Fruit fly (Drosophila melanogaster): ENCODE measurements around the gene CG15731.
A peak's percentile ranks its signal among the peaks of the same experiment; 100 is the strongest.

Gene CG15731

DNA sequence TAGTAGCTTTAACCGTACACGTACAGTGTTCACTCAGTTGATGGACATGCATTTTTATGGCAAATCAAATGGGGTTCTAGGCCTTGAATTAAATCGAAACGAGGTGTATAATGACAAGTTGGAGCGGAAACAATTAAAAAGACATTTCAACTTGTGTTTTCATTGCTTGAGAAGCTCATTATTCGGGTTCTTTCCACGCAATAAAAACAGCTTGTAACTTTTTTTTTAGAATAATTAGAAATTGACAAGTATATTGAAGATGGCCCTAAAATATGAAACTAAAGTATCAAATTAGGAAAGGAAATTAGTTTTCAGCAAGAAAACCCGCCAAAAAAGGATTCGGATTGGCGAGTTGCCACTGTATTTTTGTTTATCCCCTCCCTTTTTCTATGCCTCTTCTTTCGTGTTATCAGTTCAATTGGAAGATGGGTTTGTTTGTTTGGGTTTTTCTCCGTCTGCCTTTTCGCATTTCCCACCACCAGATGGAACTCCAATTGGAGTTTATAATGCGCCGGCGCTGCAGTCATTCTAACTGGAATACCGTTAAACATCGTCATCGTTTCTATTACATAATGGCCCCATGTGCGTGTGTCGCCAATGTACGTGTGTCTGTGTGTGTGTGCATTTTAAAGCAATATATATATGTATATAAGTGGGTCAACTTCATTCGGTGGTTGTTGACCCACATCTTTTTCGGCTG, 9.1 kb upstream of the CG15731 start (continued):
- TF ChIP-seq lola (GFP tag; optimal IDR thresholded peaks at IDR 0.05), result peak in 1 of 3 experiments; percentile 18
- peak; percentile 40 for TF ChIP-seq HLH54F (GFP tag; optimal IDR thresholded peaks at IDR 0.05)
- TF ChIP-seq slou (GFP tag; optimal IDR thresholded peaks at IDR 0.05), result no peak
- peak; percentile 32 for TF ChIP-seq CHES-1-like (GFP tag; optimal IDR thresholded peaks at IDR 0.05)
- TF ChIP-seq Atf6 (GFP tag; IDR thresholded peaks at IDR 0.05), result peak; percentile 42; the same call in 1 of the 2 replicates
- no peak for TF ChIP-seq Sin3A (optimal IDR thresholded peaks at IDR 0.05)
- TF ChIP-seq Hr39 (optimal IDR thresholded peaks at IDR 0.05), result no peak
- no peak for TF ChIP-seq nerfin-2 (GFP tag; IDR thresholded peaks at IDR 0.05; ENCODE audit: partially characterized antibody)
- TF ChIP-seq CG9817 (tag; optimal IDR thresholded peaks at IDR 0.05), result peak; percentile 39
- no peak for TF ChIP-seq Lpt (GFP tag; optimal IDR thresholded peaks at IDR 0.05)
- TF ChIP-seq lbe (GFP tag; optimal IDR thresholded peaks at IDR 0.05), result no peak
- no peak for TF ChIP-seq CG17612 (GFP tag; IDR thresholded peaks at IDR 0.05)
- peak; percentile 50 for TF ChIP-seq tio (GFP tag; optimal IDR thresholded peaks at IDR 0.05)
- peak; percentile 43 for TF ChIP-seq cg (GFP tag; optimal IDR thresholded peaks at IDR 0.05)
- peak; percentile 4 for TF ChIP-seq CG18011 (GFP tag; optimal IDR thresholded peaks at IDR 0.05)
- no peak for TF ChIP-seq hkb (optimal IDR thresholded peaks at IDR 0.05)
- TF ChIP-seq hkb (GFP tag; IDR thresholded peaks at IDR 0.05), result peak; percentile 33; the same call in 1 of the 2 replicates
- no peak for TF ChIP-seq CG14965 (GFP tag; optimal IDR thresholded peaks at IDR 0.05; ENCODE audit: borderline replicate concordance)
- TF ChIP-seq wor (GFP tag; IDR thresholded peaks at IDR 0.05), result no peak
- no peak for TF ChIP-seq Dek (tag; optimal IDR thresholded peaks at IDR 0.05)
- TF ChIP-seq inv (GFP tag; IDR thresholded peaks at IDR 0.05; ENCODE audit: partially characterized antibody), result no peak
- TF ChIP-seq CG11723 (GFP tag; optimal IDR thresholded peaks at IDR 0.05), result peak; percentile 19
- TF ChIP-seq psq (GFP tag; optimal IDR thresholded peaks at IDR 0.05), result no peak
- peak; percentile 21 for TF ChIP-seq CG8944 (GFP tag; optimal IDR thresholded peaks at IDR 0.05)
- TF ChIP-seq Oli (tag; optimal IDR thresholded peaks at IDR 0.05), result peak; percentile 56
- no peak for TF ChIP-seq CG7928 (GFP tag; optimal IDR thresholded peaks at IDR 0.05)
- peak; percentile 45 for TF ChIP-seq CG4424 (GFP tag; optimal IDR thresholded peaks at IDR 0.05)
- TF ChIP-seq repo (GFP tag; optimal IDR thresholded peaks at IDR 0.05), result no peak
- no peak for TF ChIP-seq so (GFP tag; IDR thresholded peaks at IDR 0.05)
- TF ChIP-seq CG4730 (GFP tag; IDR thresholded peaks at IDR 0.05), result no peak
- peak; percentile 31 for TF ChIP-seq sisA (GFP tag; IDR thresholded peaks at IDR 0.05)
- TF ChIP-seq otp (GFP tag; IDR thresholded peaks at IDR 0.05), result no peak
- no peak for TF ChIP-seq CG8765 (GFP tag; IDR thresholded peaks at IDR 0.05)
- no peak for TF ChIP-seq br (optimal IDR thresholded peaks at IDR 0.05)
- TF ChIP-seq CG12155 (GFP tag; optimal IDR thresholded peaks at IDR 0.05), result peak; percentile 27
- TF ChIP-seq sens-2 (GFP tag; IDR thresholded peaks at IDR 0.05), result no peak
- TF ChIP-seq Hr78 (GFP tag; optimal IDR thresholded peaks at IDR 0.05), result no peak
- TF ChIP-seq CG30403 (GFP tag; optimal IDR thresholded peaks at IDR 0.05), result peak; percentile 65
- TF ChIP-seq CG15073 (GFP tag; optimal IDR thresholded peaks at IDR 0.05), result no peak
- TF ChIP-seq pros (GFP tag; optimal IDR thresholded peaks at IDR 0.05), result no peak
- TF ChIP-seq CG15514 (GFP tag; optimal IDR thresholded peaks at IDR 0.05), result no peak
- TF ChIP-seq CG12104 (GFP tag; optimal IDR thresholded peaks at IDR 0.05), result peak; percentile 27
- peak; percentile 29 for TF ChIP-seq chn (GFP tag; optimal IDR thresholded peaks at IDR 0.05)
- TF ChIP-seq HHEX (GFP tag; optimal IDR thresholded peaks at IDR 0.05), result peak; percentile 55
- TF ChIP-seq scrt (GFP tag; optimal IDR thresholded peaks at IDR 0.05), result no peak
- no peak for TF ChIP-seq ssp (GFP tag; IDR thresholded peaks at IDR 0.05)
- TF ChIP-seq grau (tag; optimal IDR thresholded peaks at IDR 0.05), result peak; percentile 82
- TF ChIP-seq CG8359 (GFP tag; optimal IDR thresholded peaks at IDR 0.05; ENCODE audit: borderline replicate concordance), result no peak
- TF ChIP-seq row (GFP tag; IDR thresholded peaks at IDR 0.05), result peak; percentile 61
- TF ChIP-seq CG34224 (GFP tag; IDR thresholded peaks at IDR 0.05; ENCODE audit: partially characterized antibody), result no peak
- no peak for TF ChIP-seq CG15479 (GFP tag; optimal IDR thresholded peaks at IDR 0.05)
